Worm (Caenorhabditis elegans) whole organism, early embryonic: ENCODE results near the gene dop-6.

ENCODE experiments used
- B0310.2 ChIP-seq: sonication (generic microtip); optimal IDR thresholded peaks from 2 replicates; lab custom pipeline; 2016; ENCODE audit warnings: mild to moderate bottlenecking, missing genetic modification characterization, missing compliant biosample characterization
- F13C5.2 ChIP-seq: sonication (generic microtip); optimal IDR thresholded peaks from 2 replicates; lab custom pipeline; 2017; ENCODE audit warnings: mild to moderate bottlenecking, missing genetic modification characterization, inconsistent platforms, missing compliant biosample characterization
- aly-1 ChIP-seq: sonication (generic microtip); optimal IDR thresholded peaks from 2 replicates; lab custom pipeline; 2016; ENCODE audit warnings: missing genetic modification characterization, missing compliant biosample characterization
- ama-1 ChIP-seq: fragments of 150-350 bp; optimal IDR thresholded peaks from 2 replicates; lab custom pipeline; 2014
- ceh-13 ChIP-seq: fragments of 200-800 bp; sonication (Bioruptor generic); optimal IDR thresholded peaks from 2 replicates; lab custom pipeline; 2018; ENCODE audit warnings: mild to moderate bottlenecking, missing genetic modification characterization, missing compliant biosample characterization
- ceh-36 ChIP-seq: sonication (generic microtip); optimal IDR thresholded peaks from 2 replicates; lab custom pipeline; 2016; ENCODE audit warnings: missing genetic modification characterization, inconsistent platforms, missing compliant biosample characterization
- ets-7 ChIP-seq: sonication (generic microtip); optimal IDR thresholded peaks from 2 replicates; lab custom pipeline; 2016; ENCODE audit warnings: missing genotype, missing genetic modification characterization, missing compliant biosample characterization
- flt-1 ChIP-seq: fragments of 200-800 bp; sonication (Bioruptor generic); IDR thresholded peaks from 2 replicates; pipeline ENCODE4 v1.3.6; 2022; ENCODE audit warnings: missing genetic modification characterization, missing compliant biosample characterization
- hmbx-1 ChIP-seq: sonication (generic microtip); optimal IDR thresholded peaks from 2 replicates; lab custom pipeline; 2016; ENCODE audit warnings: mild to moderate bottlenecking, missing genetic modification characterization, missing compliant biosample characterization
- hmg-4 ChIP-seq: fragments of 200-800 bp; sonication (Bioruptor generic); optimal IDR thresholded peaks from 2 replicates; lab custom pipeline; 2018; ENCODE audit warnings: mild to moderate bottlenecking, missing genetic modification characterization, missing compliant biosample characterization
- hnd-1 ChIP-seq: sonication (generic microtip); optimal IDR thresholded peaks from 2 replicates; lab custom pipeline; 2016; ENCODE audit warnings: missing genetic modification characterization, missing compliant biosample characterization
- pes-1 ChIP-seq: fragments of 200-800 bp; sonication (Bioruptor generic); IDR thresholded peaks from 2 replicates; pipeline ENCODE4 v1.3.6; 2022; ENCODE audit warnings: missing genetic modification reagents, missing genetic modification characterization, missing compliant biosample characterization
- scrt-1 ChIP-seq: fragments of 200-800 bp; sonication (Bioruptor generic); IDR thresholded peaks from 2 replicates; pipeline ENCODE4 v1.3.6; 2022; ENCODE audit warnings: missing genetic modification characterization, missing compliant biosample characterization
- sea-1 ChIP-seq: fragments of 200-800 bp; sonication (Bioruptor generic); conservative IDR thresholded peaks from 2 replicates; pipeline ENCODE4 v1.3.6; 2022; ENCODE audit warnings: missing genetic modification characterization, missing compliant biosample characterization
- tbx-11 ChIP-seq: fragments of 200-800 bp; sonication (Bioruptor generic); IDR thresholded peaks from 2 replicates; pipeline ENCODE4 v1.3.6; 2022; ENCODE audit warnings: missing genetic modification characterization, missing compliant biosample characterization
- tbx-37 ChIP-seq: fragments of 200-800 bp; sonication (Bioruptor generic); conservative IDR thresholded peaks from 2 replicates; pipeline ENCODE4 v1.3.6; 2022; ENCODE audit warnings: missing genetic modification reagents, missing genetic modification characterization, missing compliant biosample characterization
- tra-4 ChIP-seq: sonication (generic microtip); optimal IDR thresholded peaks from 2 replicates; lab custom pipeline; 2017; ENCODE audit warnings: missing genetic modification characterization, missing compliant biosample characterization

Gene dop-6

ce11 chrX:4320563-4320962, at the start of gene dop-6:
TSS of gene dop-6 (plus strand) at chrX:4320863.
- TF ChIP-seq ceh-36 (tag; lab: Kevin White, UChicago) (no peak), hmbx-1 (no peak), ets-7 (no peak), F13C5.2 (tag; lab: Kevin White, UChicago) (no peak), tbx-37 (GFP tag; lab: Robert Waterston, UW) (no peak), ceh-13 (GFP tag; lab: Kevin White, UChicago) (no peak), ama-1 (no peak), B0310.2 (tag; lab: Kevin White, UChicago) (no peak), hnd-1 (no peak), sea-1 (no peak), hmg-4 (GFP tag; lab: Kevin White, UChicago) (no peak), aly-1 (tag; lab: Kevin White, UChicago) (no peak), tbx-11 (GFP tag; lab: Robert Waterston, UW) (no peak), tra-4 (tag; lab: Kevin White, UChicago) (no peak), flt-1 (no peak), pes-1 (no peak), scrt-1 (GFP tag; lab: Robert Waterston, UW) (no peak)

- no peak for TF ChIP-seq hmg-4 (GFP tag; lab: Kevin White, UChicago)
- TF ChIP-seq tbx-11 (GFP tag; lab: Robert Waterston, UW), result no peak
- no peak for TF ChIP-seq scrt-1 (GFP tag; lab: Robert Waterston, UW)
- no peak for TF ChIP-seq hnd-1
- TF ChIP-seq tra-4 (tag; lab: Kevin White, UChicago), result no peak
These were observed 47.0 kb upstream of the dop-6 start, which contains the start of gene C52B9.10 for ce11 chrX:4273614-4274013. TSS of gene C52B9.10 (plus strand) at chrX:4273914.

ce11 chrX:4274116-4274515, 46.5 kb upstream of the dop-6 start, which contains the start of gene mec-18:
TSS of gene mec-18 (minus strand) at chrX:4274216.
- no peak for TF ChIP-seq scrt-1 (GFP tag; lab: Robert Waterston, UW)
- no peak for TF ChIP-seq tbx-11 (GFP tag; lab: Robert Waterston, UW)
- no peak for TF ChIP-seq pes-1
- TF ChIP-seq ceh-13 (GFP tag; lab: Kevin White, UChicago), result no peak
- TF ChIP-seq flt-1, result no peak
- no peak for TF ChIP-seq hnd-1
- no peak for TF ChIP-seq hmbx-1
- no peak for TF ChIP-seq B0310.2 (tag; lab: Kevin White, UChicago)
- TF ChIP-seq ceh-36 (tag; lab: Kevin White, UChicago), result no peak
- TF ChIP-seq ama-1, result no peak
- TF ChIP-seq F13C5.2 (tag; lab: Kevin White, UChicago), result no peak
- no peak for TF ChIP-seq sea-1
- no peak for TF ChIP-seq hmg-4 (GFP tag; lab: Kevin White, UChicago)
- no peak for TF ChIP-seq aly-1 (tag; lab: Kevin White, UChicago)
- no peak for TF ChIP-seq tra-4 (tag; lab: Kevin White, UChicago)
- no peak for TF ChIP-seq ets-7
- TF ChIP-seq tbx-37 (GFP tag; lab: Robert Waterston, UW), result no peak

- TF ChIP-seq tra-4 (tag; lab: Kevin White, UChicago) (no peak), hnd-1 (no peak), F13C5.2 (tag; lab: Kevin White, UChicago) (no peak), ama-1 (no peak), sea-1 (no peak), tbx-11 (GFP tag; lab: Robert Waterston, UW) (no peak), B0310.2 (tag; lab: Kevin White, UChicago) (no peak), hmg-4 (GFP tag; lab: Kevin White, UChicago) (no peak), pes-1 (no peak), hmbx-1 (no peak), ets-7 (no peak), scrt-1 (GFP tag; lab: Robert Waterston, UW) (no peak)
These were observed 41.3 kb upstream of the dop-6 start, which contains the start of the genes twk-28 and ets-9 for ce11 chrX:4279294-4279782. TSS of gene twk-28 (minus strand) at chrX:4279344. TSS of gene ets-9 (plus strand) at chrX:4279703.

ce11 chrX:4282380-4282779, 38.3 kb upstream of the dop-6 start, which contains the start of gene C52B9.19:
TSS of gene C52B9.19 (plus strand) at chrX:4282555.
- no peak for TF ChIP-seq ets-7
- TF ChIP-seq tbx-11 (GFP tag; lab: Robert Waterston, UW), result no peak
- TF ChIP-seq flt-1, result no peak
- no peak for TF ChIP-seq ceh-13 (GFP tag; lab: Kevin White, UChicago)
- TF ChIP-seq ama-1, result no peak
- no peak for TF ChIP-seq hmg-4 (GFP tag; lab: Kevin White, UChicago)
- TF ChIP-seq B0310.2 (tag; lab: Kevin White, UChicago), result no peak
- TF ChIP-seq tra-4 (tag; lab: Kevin White, UChicago), result no peak
- no peak for TF ChIP-seq aly-1 (tag; lab: Kevin White, UChicago)

- TF ChIP-seq hnd-1, result no peak
These were observed 36.7 kb upstream of the dop-6 start, which contains the start of gene ets-10 for ce11 chrX:4283989-4284388. TSS of gene ets-10 (plus strand) at chrX:4284189.

- TF ChIP-seq B0310.2 (tag; lab: Kevin White, UChicago), result no peak
- TF ChIP-seq ceh-36 (tag; lab: Kevin White, UChicago), result no peak
- TF ChIP-seq hmbx-1, result no peak
- TF ChIP-seq sea-1, result no peak
- TF ChIP-seq ets-7, result no peak
- no peak for TF ChIP-seq hmg-4 (GFP tag; lab: Kevin White, UChicago)
- TF ChIP-seq hnd-1, result no peak
- TF ChIP-seq tbx-11 (GFP tag; lab: Robert Waterston, UW), result no peak
- TF ChIP-seq F13C5.2 (tag; lab: Kevin White, UChicago), result no peak
- TF ChIP-seq ceh-13 (GFP tag; lab: Kevin White, UChicago), result no peak
- TF ChIP-seq pes-1, result no peak
- TF ChIP-seq scrt-1 (GFP tag; lab: Robert Waterston, UW), result no peak
- no peak for TF ChIP-seq ama-1
- no peak for TF ChIP-seq aly-1 (tag; lab: Kevin White, UChicago)
- no peak for TF ChIP-seq flt-1
- TF ChIP-seq tbx-37 (GFP tag; lab: Robert Waterston, UW), result no peak
- TF ChIP-seq tra-4 (tag; lab: Kevin White, UChicago), result no peak
These were observed 36.2 kb upstream of the dop-6 start for ce11 chrX:4284470-4284869.
